Worm (Caenorhabditis elegans) whole organism, L4 larva: ENCODE measurements around the gene emre-1.

ENCODE experiments used
- T26A8.4 ChIP-seq: fragments of 200-800 bp; sonication (Bioruptor generic); IDR thresholded peaks from 2 replicates; pipeline ENCODE4 v1.3.6; 2022; ENCODE audit warnings: missing genetic modification characterization, missing compliant biosample characterization
- Y48G9A.11 ChIP-seq: fragments of 200-800 bp; sonication (Bioruptor generic); IDR thresholded peaks from 2 replicates; pipeline ENCODE4 v1.3.6; 2022; ENCODE audit warnings: missing genetic modification reagents, missing genetic modification characterization, missing compliant biosample characterization
- Y5F2A.4 ChIP-seq: fragments of 200-800 bp; sonication (Bioruptor generic); optimal IDR thresholded peaks from 2 replicates; lab custom pipeline; 2018; ENCODE audit warnings: mild to moderate bottlenecking, missing genetic modification characterization, missing compliant biosample characterization
- Y75B8A.6 ChIP-seq: fragments of 200-800 bp; sonication (Bioruptor generic); IDR thresholded peaks from 2 replicates; pipeline ENCODE4 v1.3.6; 2022; ENCODE audit warnings: missing genetic modification reagents, missing genetic modification characterization, missing compliant biosample characterization
- aha-1 ChIP-seq: fragments of 150-350 bp; peaks from one replicate; lab custom pipeline; 2014; ENCODE audit warnings: missing biosample characterization, missing genetic modification characterization
- ama-1 ChIP-seq: fragments of 150-350 bp; optimal IDR thresholded peaks from 2 replicates; lab custom pipeline; 2014; ENCODE audit warnings: inconsistent platforms, mixed read lengths
- attf-4 ChIP-seq: sonication (generic microtip); optimal IDR thresholded peaks from 3 replicates; lab custom pipeline; 2017; ENCODE audit warnings: missing biosample characterization, missing genetic modification characterization
- ctbp-1 ChIP-seq: fragments of 200-800 bp; sonication (Bioruptor generic); IDR thresholded peaks from 2 replicates; pipeline ENCODE4 v1.3.6; 2022; ENCODE audit warnings: missing genetic modification reagents, missing genetic modification characterization, missing compliant biosample characterization
- daf-16 ChIP-seq, 3 experiments: sonication (generic microtip); optimal IDR thresholded peaks; 2 replicates each; lab custom pipeline; 2016 to 2017; ENCODE audit warnings: missing genetic modification characterization in 3 of 3, missing genetic modification reagents in 3 of 3, mild to moderate bottlenecking in 2 of 3, missing compliant biosample characterization in 2 of 3, missing biosample characterization in 1 of 3, moderate library complexity in 1 of 3
- dve-1 ChIP-seq: sonication (generic microtip); optimal IDR thresholded peaks from 2 replicates; lab custom pipeline; 2017; ENCODE audit warnings: antibody characterized with exemption, mild to moderate bottlenecking, missing genetic modification characterization, missing compliant biosample characterization; ENCODE audit not compliant: insufficient read depth
- fkh-10 ChIP-seq: fragments of 150-350 bp; optimal IDR thresholded peaks from 2 replicates; lab custom pipeline; 2014; ENCODE audit warnings: missing biosample characterization, missing genetic modification reagents, missing genetic modification characterization
- hlh-11 ChIP-seq: fragments of 200-800 bp; sonication (Bioruptor generic); optimal IDR thresholded peaks from 2 replicates; lab custom pipeline; 2018; ENCODE audit warnings: mild to moderate bottlenecking, missing genetic modification characterization, missing compliant biosample characterization
- hlh-30 ChIP-seq: sonication (generic microtip); optimal IDR thresholded peaks from 2 replicates; lab custom pipeline; 2017; ENCODE audit warnings: antibody characterized with exemption, mild to moderate bottlenecking, missing genetic modification characterization, missing compliant biosample characterization; ENCODE audit not compliant: insufficient read depth
- hmg-1.1 ChIP-seq: fragments of 200-800 bp; sonication (Bioruptor generic); IDR thresholded peaks from 2 replicates; pipeline ENCODE4 v1.3.6; 2022; ENCODE audit warnings: missing genetic modification reagents, missing genetic modification characterization, missing compliant biosample characterization
- jun-1 ChIP-seq: fragments of 150-350 bp; optimal IDR thresholded peaks from 2 replicates; lab custom pipeline; 2014; ENCODE audit warnings: missing biosample characterization, missing genetic modification reagents, missing genetic modification characterization
- lin-38 ChIP-seq: fragments of 200-800 bp; sonication (Bioruptor generic); IDR thresholded peaks from 2 replicates; pipeline ENCODE4 v1.3.6; 2022; ENCODE audit warnings: missing genetic modification reagents, missing genetic modification characterization, missing compliant biosample characterization
- madf-9 ChIP-seq: fragments of 200-800 bp; sonication (Bioruptor generic); conservative IDR thresholded peaks from 2 replicates; pipeline ENCODE4 v1.3.6; 2022; ENCODE audit warnings: missing genetic modification reagents, missing genetic modification characterization, missing compliant biosample characterization
- mdl-1 ChIP-seq, 2 experiments: fragments of 150-350 bp in 1 of 2; sonication (generic microtip) in 1 of 2; optimal IDR thresholded peaks; 2 replicates each; lab custom pipeline; 2014 to 2017; ENCODE audit warnings: missing biosample characterization in 2 of 2, missing genetic modification characterization in 2 of 2
- mep-1 ChIP-seq: fragments of 150-350 bp; sonication (generic microtip); optimal IDR thresholded peaks from 3 replicates; lab custom pipeline; 2014; ENCODE audit warnings: missing biosample characterization, missing genetic modification characterization
- mes-2 ChIP-seq: sonication (generic microtip); optimal IDR thresholded peaks from 2 replicates; lab custom pipeline; 2016; ENCODE audit warnings: missing genotype, mild to moderate bottlenecking, missing genetic modification characterization, missing compliant biosample characterization; ENCODE audit not compliant: poor library complexity, severe bottlenecking
- mxl-2 ChIP-seq: fragments of 200-800 bp; sonication (Bioruptor generic); conservative IDR thresholded peaks from 2 replicates; pipeline ENCODE4 v1.3.6; 2022; ENCODE audit warnings: missing genetic modification reagents, missing genetic modification characterization, missing compliant biosample characterization
- mxl-3 ChIP-seq: fragments of 200-800 bp; sonication (Bioruptor generic); optimal IDR thresholded peaks from 2 replicates; lab custom pipeline; 2018; ENCODE audit warnings: mild to moderate bottlenecking, missing genetic modification characterization, missing compliant biosample characterization
- nhr-42 ChIP-seq: fragments of 200-800 bp; sonication (Bioruptor generic); IDR thresholded peaks from 2 replicates; pipeline ENCODE4 v1.3.6; 2022; ENCODE audit warnings: missing genetic modification characterization, missing compliant biosample characterization
- nhr-76 ChIP-seq: fragments of 150-350 bp; optimal IDR thresholded peaks from 2 replicates; lab custom pipeline; 2014; ENCODE audit warnings: missing biosample characterization, missing genetic modification characterization
- nhr-77 ChIP-seq: fragments of 150-350 bp; optimal IDR thresholded peaks from 2 replicates; lab custom pipeline; 2014; ENCODE audit warnings: missing biosample characterization, missing genetic modification characterization
- pha-4 ChIP-seq, 2 experiments: fragments of 150-350 bp in 1 of 2; fragments of 200-800 bp in 1 of 2; sonication (Bioruptor generic) in 1 of 2; IDR thresholded peaks in 1 of 2; optimal IDR thresholded peaks in 1 of 2; 2 replicates each; pipeline versions ENCODE4 v1.3.6 to Lab custom; 2014 to 2022; ENCODE audit warnings: missing genetic modification characterization in 2 of 2, missing genetic modification reagents in 2 of 2, missing biosample characterization in 1 of 2, missing compliant biosample characterization in 1 of 2
- php-3 ChIP-seq: fragments of 200-800 bp; sonication (Bioruptor generic); IDR thresholded peaks from 2 replicates; pipeline ENCODE4 v1.3.6; 2022; ENCODE audit warnings: missing genetic modification reagents, missing genetic modification characterization, missing compliant biosample characterization
- pqm-1 ChIP-seq: sonication (generic microtip); optimal IDR thresholded peaks from 2 replicates; lab custom pipeline; 2017; ENCODE audit warnings: missing biosample characterization, missing genetic modification characterization
- saeg-2 ChIP-seq: fragments of 200-800 bp; sonication (Bioruptor generic); IDR thresholded peaks from 2 replicates; pipeline ENCODE4 v1.3.6; 2022; ENCODE audit warnings: missing genetic modification reagents, missing genetic modification characterization, missing compliant biosample characterization
- set-16 ChIP-seq: fragments of 200-800 bp; sonication (Bioruptor generic); IDR thresholded peaks from 2 replicates; pipeline ENCODE4 v1.3.6; 2022; ENCODE audit warnings: missing genetic modification reagents, missing genetic modification characterization, missing compliant biosample characterization
- snpc-4 ChIP-seq: fragments of 150-350 bp; optimal IDR thresholded peaks from 2 replicates; lab custom pipeline; 2014; ENCODE audit warnings: missing biosample characterization, missing genetic modification characterization
- spr-3 ChIP-seq: fragments of 200-800 bp; sonication (Bioruptor generic); optimal IDR thresholded peaks from 2 replicates; lab custom pipeline; 2018; ENCODE audit warnings: mild to moderate bottlenecking, missing genetic modification characterization, missing compliant biosample characterization
- tag-97 ChIP-seq: fragments of 200-800 bp; sonication (Bioruptor generic); IDR thresholded peaks from 2 replicates; pipeline ENCODE4 v1.3.6; 2022; ENCODE audit warnings: missing genetic modification characterization, missing compliant biosample characterization
- unc-39 ChIP-seq: sonication (generic microtip); optimal IDR thresholded peaks from 2 replicates; lab custom pipeline; 2017; ENCODE audit warnings: missing biosample characterization, missing genetic modification characterization
- unc-62 ChIP-seq, 3 experiments: fragments of 150-350 bp in 1 of 3; sonication (generic microtip); optimal IDR thresholded peaks in 2 of 3; peaks in 1 of 3; 1 replicate in 1 of 3; 2 replicates in 2 of 3; lab custom pipeline; 2014 to 2017; ENCODE audit warnings: missing biosample characterization in 3 of 3, missing genetic modification characterization in 3 of 3, missing genetic modification reagents in 3 of 3, missing genotype in 1 of 3
- zfp-2 ChIP-seq: sonication (generic microtip); optimal IDR thresholded peaks from 2 replicates; lab custom pipeline; 2016; ENCODE audit warnings: mild to moderate bottlenecking, missing genetic modification characterization, missing compliant biosample characterization
- zip-11 ChIP-seq: fragments of 200-800 bp; sonication (Bioruptor generic); IDR thresholded peaks from 2 replicates; pipeline ENCODE4 v1.3.6; 2022; ENCODE audit warnings: missing genetic modification characterization, missing compliant biosample characterization
- zip-2 ChIP-seq: fragments of 150-350 bp; optimal IDR thresholded peaks from 2 replicates; lab custom pipeline; 2014; ENCODE audit warnings: missing biosample characterization, missing genetic modification characterization
- ztf-7 ChIP-seq: fragments of 150-350 bp; optimal IDR thresholded peaks from 2 replicates; lab custom pipeline; 2014; ENCODE audit warnings: missing biosample characterization, missing genetic modification characterization

The emre-1 gene

ce11 chrX:14979388-14979787, at the start of gene emre-1:
Gene emre-1 (plus strand): TSS chrX:14979688.
- TF ChIP-seq unc-62 (GFP tag; optimal IDR thresholded peaks at IDR 0.05 in 1 of 2; lab: Kevin White, UChicago) (no peak), unc-62 (tag; optimal IDR thresholded peaks at IDR 0.05; lab: Kevin White, UChicago) (no peak), zip-11 (GFP tag; lab: Robert Waterston, UW) (no peak), hlh-11 (tag; lab: Kevin White, UChicago) (no peak)

ce11 chrX:14931443-14931842, 48.0 kb upstream of the emre-1 start:
- TF ChIP-seq mep-1 (tag; lab: Kevin White, UChicago) (no peak), set-16 (peak; percentile 25; the same call in 1 of the 2 replicates), jun-1 (no peak), unc-39 (no peak)
- TF ChIP-seq, all 104 proteins: peak for 1

ce11 chrX:14938188-14938587, 41.3 kb upstream of the emre-1 start:
- TF ChIP-seq ctbp-1 (no peak), Y5F2A.4 (no peak), zfp-2 (tag; lab: Kevin White, UChicago) (no peak), attf-4 (tag; lab: Kevin White, UChicago) (no peak), hmg-1.1 (no peak), nhr-76 (tag; lab: Kevin White, UChicago) (no peak), ama-1 (lab: Kevin White, UChicago) (no peak), mxl-3 (no peak), nhr-42 (GFP tag; lab: Robert Waterston, UW) (peak; percentile 31; the same call in 1 of the 2 replicates), Y48G9A.11 (GFP tag; lab: Robert Waterston, UW) (0 out of 2 replicates have a peak, but pooled peaks have one; percentile 24), tag-97 (GFP tag; lab: Robert Waterston, UW) (no peak), spr-3 (GFP tag; lab: Kevin White, UChicago) (no peak), Y75B8A.6 (GFP tag; lab: Robert Waterston, UW) (no peak), snpc-4 (tag; lab: Kevin White, UChicago) (peak; percentile 75), pha-4 (GFP tag; IDR thresholded peaks at IDR 0.05; lab: Robert Waterston, UW) (peak; percentile 20; the same call in 1 of the 2 replicates), pha-4 (tag; optimal IDR thresholded peaks at IDR 0.05; lab: Kevin White, UChicago) (no peak), hlh-11 (tag; lab: Kevin White, UChicago) (no peak), mxl-2 (no peak), saeg-2 (GFP tag; lab: Robert Waterston, UW) (no peak), lin-38 (GFP tag; lab: Robert Waterston, UW) (no peak), unc-62 (GFP tag; optimal IDR thresholded peaks at IDR 0.05 in 1 of 2; lab: Kevin White, UChicago) (peak in 1 of 2 experiments; percentile 34), unc-62 (tag; optimal IDR thresholded peaks at IDR 0.05; lab: Kevin White, UChicago) (no peak)

- TF ChIP-seq tag-97 (GFP tag; lab: Robert Waterston, UW) (no peak), zip-2 (tag; lab: Kevin White, UChicago) (no peak)
These were observed 33.3 kb upstream of the emre-1 start, which contains the start of gene mrp-5 for ce11 chrX:14946217-14946463. Gene mrp-5 (minus strand): TSS chrX:14946317.

- TF ChIP-seq pha-4 (GFP tag; IDR thresholded peaks at IDR 0.05; lab: Robert Waterston, UW) (no peak), pha-4 (tag; optimal IDR thresholded peaks at IDR 0.05; lab: Kevin White, UChicago) (no peak), dve-1 (tag; lab: Kevin White, UChicago) (peak; percentile 84), nhr-77 (tag; lab: Kevin White, UChicago) (peak; percentile 28), php-3 (peak; percentile 81; the same call in 1 of the 2 replicates), nhr-42 (GFP tag; lab: Robert Waterston, UW) (no peak), ztf-7 (tag; lab: Kevin White, UChicago) (peak; percentile 98), T26A8.4 (GFP tag; lab: Robert Waterston, UW) (no peak), mdl-1 (tag; optimal IDR thresholded peaks at IDR 0.05; lab: Kevin White, UChicago) (no peak), hlh-11 (tag; lab: Kevin White, UChicago) (peak; percentile 84), jun-1 (no peak), hlh-30 (tag; lab: Kevin White, UChicago) (peak; percentile 95), mes-2 (peak; percentile 30), mep-1 (tag; lab: Kevin White, UChicago) (peak; percentile 31), hmg-1.1 (0 out of 2 replicates have a peak, but pooled peaks have one; percentile 38), madf-9 (GFP tag; lab: Robert Waterston, UW) (peak; percentile 30; the same call in 1 of the 2 replicates), aha-1 (tag; lab: Kevin White, UChicago) (peak; percentile 36), pqm-1 (peak; percentile 88), fkh-10 (GFP tag; lab: Kevin White, UChicago) (no peak), daf-16 (GFP tag; optimal IDR thresholded peaks at IDR 0.05; lab: Kevin White, UChicago) (peak in 1 of 2 experiments; percentile 25), daf-16 (tag; optimal IDR thresholded peaks at IDR 0.05; lab: Kevin White, UChicago) (peak; percentile 75)
These were observed 32.8 kb upstream of the emre-1 start for ce11 chrX:14946464-14947354.
